Worm (Caenorhabditis elegans): ENCODE data around the gene nep-8.

DNA sequence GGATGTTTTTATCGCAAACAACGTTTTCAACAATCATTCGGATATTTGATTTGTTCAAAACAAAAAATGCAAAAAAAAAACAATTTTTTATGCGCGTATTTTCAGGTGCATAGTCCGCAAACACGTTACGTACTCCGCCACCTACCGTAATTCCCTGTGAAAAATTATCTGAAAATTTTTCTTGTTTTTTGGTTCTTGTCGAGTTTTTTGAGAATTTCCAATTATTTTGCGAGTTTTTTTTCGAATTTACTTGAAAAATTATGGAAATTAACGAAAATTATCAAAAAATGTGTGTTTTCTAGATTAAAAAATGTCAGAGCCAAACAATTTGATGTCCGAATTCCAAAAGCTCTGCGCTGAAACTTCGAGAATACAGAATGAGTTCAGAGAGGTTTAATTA lies 48.8 kb downstream of the nep-8 start, which contains the start of gene C16C8.12:
- TF ChIP-seq him-1 (tag; optimal IDR thresholded peaks at IDR 0.05) (no peak), dao-5 (tag; optimal IDR thresholded peaks at IDR 0.05) (no peak)

All from whole organism, L4/young adult.